Fruit fly (Drosophila melanogaster): ENCODE data around the gene CG13384.

DNA sequence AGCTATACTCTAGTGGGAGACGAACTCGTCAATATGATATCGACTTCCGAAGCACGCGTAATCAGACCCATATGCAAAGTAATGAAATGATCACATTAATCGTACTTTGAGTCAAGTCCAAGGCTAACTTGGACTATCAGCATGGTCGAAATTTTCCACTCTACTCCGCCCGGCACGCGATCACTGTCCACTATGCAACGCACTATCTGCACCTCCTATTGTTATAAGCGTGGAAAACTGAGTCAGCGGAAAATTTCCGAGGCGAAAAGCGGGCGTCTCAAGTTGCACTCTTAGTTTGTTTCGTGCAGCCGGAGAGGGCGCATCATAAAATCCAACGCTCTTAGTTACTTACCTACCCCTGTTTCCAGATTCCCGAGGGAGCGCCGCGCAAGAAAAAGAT lies 1.6 kb downstream of the CG13384 start:
- TF ChIP-seq CG10348 (GFP tag; IDR thresholded peaks at IDR 0.05) (no peak), gl (tag; optimal IDR thresholded peaks at IDR 0.05) (no peak), CG13204 (GFP tag; optimal IDR thresholded peaks at IDR 0.05) (no peak), rn (GFP tag; IDR thresholded peaks at IDR 0.05) (no peak), EcR (GFP tag; optimal IDR thresholded peaks at IDR 0.05) (no peak), CG9948 (tag; optimal IDR thresholded peaks at IDR 0.05) (no peak), CG15710 (tag; optimal IDR thresholded peaks at IDR 0.05) (no peak), CG34367 (tag; optimal IDR thresholded peaks at IDR 0.05) (no peak), CG12605 (GFP tag; IDR thresholded peaks at IDR 0.05) (no peak), Snoo (tag; optimal IDR thresholded peaks at IDR 0.05) (no peak), CG8301 (tag; optimal IDR thresholded peaks at IDR 0.05) (no peak)

Data from whole organism, pupa.